Worm (Caenorhabditis elegans) whole organism, midembryonic: ENCODE measurements around the gene T06D4.2.

ENCODE experiments used
- T22C8.4 ChIP-seq: fragments of 200-800 bp; sonication (Bioruptor generic); IDR thresholded peaks from 2 replicates; pipeline ENCODE4 v1.3.6; 2022; ENCODE audit warnings: missing genetic modification characterization, missing compliant biosample characterization
- cog-1 ChIP-seq: sonication (generic microtip); optimal IDR thresholded peaks from 2 replicates; lab custom pipeline; 2016; ENCODE audit warnings: missing genetic modification characterization, missing compliant biosample characterization
- flt-1 ChIP-seq: fragments of 200-800 bp; sonication (Bioruptor generic); IDR thresholded peaks from 2 replicates; pipeline ENCODE4 v1.3.6; 2022; ENCODE audit warnings: missing genetic modification characterization, missing compliant biosample characterization
- ref-1 ChIP-seq: fragments of 200-800 bp; sonication (Bioruptor generic); conservative IDR thresholded peaks from 2 replicates; pipeline ENCODE4 v1.3.6; 2022; ENCODE audit warnings: missing genetic modification reagents, missing genetic modification characterization, missing compliant biosample characterization
- tab-1 ChIP-seq: fragments of 200-800 bp; sonication (Bioruptor generic); IDR thresholded peaks from 2 replicates; pipeline ENCODE4 v1.3.6; 2022; ENCODE audit warnings: missing genetic modification characterization, missing compliant biosample characterization
- ztf-23 ChIP-seq: fragments of 200-800 bp; sonication (Bioruptor generic); IDR thresholded peaks from 2 replicates; pipeline ENCODE4 v1.3.6; 2022; ENCODE audit warnings: missing genetic modification reagents, missing genetic modification characterization, missing compliant biosample characterization

DNA sequence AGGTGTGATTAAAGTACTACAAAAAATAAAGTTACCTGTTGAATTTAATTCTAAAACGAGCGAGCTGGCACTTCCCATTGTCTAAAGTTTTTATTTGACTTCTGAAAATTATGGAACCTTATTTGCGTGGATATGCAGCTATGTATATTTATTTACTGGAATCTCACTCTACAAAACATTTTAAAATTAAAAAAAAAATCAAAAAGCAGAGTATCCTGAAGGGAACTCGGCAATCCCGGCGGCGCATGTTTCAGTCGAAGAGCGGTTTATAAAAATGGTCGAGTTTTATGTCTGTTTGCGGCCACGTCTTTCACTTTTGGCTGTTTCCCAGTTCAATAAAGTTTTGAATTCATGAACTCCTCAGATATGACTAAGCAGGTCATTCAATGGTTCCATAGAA, 48.7 kb downstream of the T06D4.2 start, which contains the start of gene F14D2.19:
- no peak for TF ChIP-seq tab-1 (GFP tag; lab: Robert Waterston, UW)
- no peak for TF ChIP-seq ref-1 (GFP tag; lab: Robert Waterston, UW)
- no peak for TF ChIP-seq flt-1 (GFP tag; lab: Robert Waterston, UW)
- no peak for TF ChIP-seq T22C8.4 (GFP tag; lab: Robert Waterston, UW)
- no peak for TF ChIP-seq cog-1 (tag; lab: Kevin White, UChicago)
- no peak for TF ChIP-seq ztf-23
